Worm (Caenorhabditis elegans): ENCODE results near the gene C34C12.12.

Gene C34C12.12

ce11 chrIII:3460061-3460460 is 7.1 kb downstream of the C34C12.12 start, which contains the start of gene C34C12.8 (continued):
- TF ChIP-seq ztf-3 (GFP tag; optimal IDR thresholded peaks at IDR 0.05), result peak; percentile 28
- TF ChIP-seq mes-4 (tag; optimal IDR thresholded peaks at IDR 0.05), result peak; percentile 44
- no peak for TF ChIP-seq nfya-2 (GFP tag; IDR thresholded peaks at IDR 0.05)
- TF ChIP-seq Y67H2A.10 (GFP tag; conservative IDR thresholded peaks at IDR 0.05), result peak; percentile 25; the same call in 1 of the 2 replicates
- peak; percentile 96 for TF ChIP-seq madf-3 (GFP tag; IDR thresholded peaks at IDR 0.05)
- peak; percentile 99 for TF ChIP-seq lin-54 (GFP tag; optimal IDR thresholded peaks at IDR 0.05)
- no peak for TF ChIP-seq nfya-1 (tag; optimal IDR thresholded peaks at IDR 0.05; ENCODE audit: borderline replicate concordance, insufficient read depth)
- peak; percentile 12 for TF ChIP-seq F10E7.11 (tag; optimal IDR thresholded peaks at IDR 0.05)
- no peak for TF ChIP-seq rpc-1 (optimal IDR thresholded peaks at IDR 0.05)
- no peak for TF ChIP-seq rpc-1 (tag; optimal IDR thresholded peaks at IDR 0.05)
- no peak for TF ChIP-seq ccch-3 (GFP tag; optimal IDR thresholded peaks at IDR 0.05)

DNA sequence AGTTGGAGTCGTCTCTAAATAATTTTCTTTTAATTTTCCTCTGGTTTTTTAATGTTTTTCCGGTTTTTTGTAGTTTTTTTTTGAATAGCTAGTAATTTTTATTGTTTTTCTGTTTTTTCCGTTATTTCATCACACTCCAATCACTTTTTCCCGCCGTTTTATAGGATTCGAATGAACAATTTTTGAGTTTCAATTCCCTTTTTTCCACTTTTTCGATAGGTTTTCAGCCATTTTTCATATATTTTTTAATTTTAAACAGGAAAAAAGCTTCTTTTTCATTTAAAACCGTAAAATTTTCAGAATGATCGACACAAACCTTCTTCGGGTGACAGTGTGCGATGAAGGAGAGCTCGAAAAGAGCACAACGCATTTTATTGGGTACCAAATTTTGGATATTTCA is 8.4 kb downstream of the C34C12.12 start, which contains the start of gene pph-6:
pph-6 (plus strand) TSS at position 301 of the 400 bp plus-strand sequence.
- no peak for TF ChIP-seq F52B5.7 (tag; optimal IDR thresholded peaks at IDR 0.05)
- no peak for TF ChIP-seq F23B12.7 (tag; optimal IDR thresholded peaks at IDR 0.05; ENCODE audit: insufficient read depth)
- TF ChIP-seq unc-130 (GFP tag; optimal IDR thresholded peaks at IDR 0.05), result no peak
- TF ChIP-seq madf-3 (GFP tag; IDR thresholded peaks at IDR 0.05), result no peak
- TF ChIP-seq ekl-4 (GFP tag; IDR thresholded peaks at IDR 0.05), result no peak
- TF ChIP-seq F57C9.4 (tag; optimal IDR thresholded peaks at IDR 0.05), result no peak
- no peak for TF ChIP-seq lin-40 (tag; optimal IDR thresholded peaks at IDR 0.05)
- no peak for TF ChIP-seq attf-5 (GFP tag; optimal IDR thresholded peaks at IDR 0.05)
- no peak for TF ChIP-seq B0035.1 (tag; optimal IDR thresholded peaks at IDR 0.05)
- no peak for TF ChIP-seq lin-35 (GFP tag; optimal IDR thresholded peaks at IDR 0.05)
- no peak for TF ChIP-seq attf-3 (GFP tag; conservative IDR thresholded peaks at IDR 0.05)

- TF ChIP-seq nfyb-1 (GFP tag; IDR thresholded peaks at IDR 0.05) (peak; percentile 73), cebp-1 (GFP tag; IDR thresholded peaks at IDR 0.05) (no peak), cebp-1 (tag; optimal IDR thresholded peaks at IDR 0.05) (no peak)
These were observed 14.0 kb downstream of the C34C12.12 start for ce11 chrIII:3467013-3467412.

DNA sequence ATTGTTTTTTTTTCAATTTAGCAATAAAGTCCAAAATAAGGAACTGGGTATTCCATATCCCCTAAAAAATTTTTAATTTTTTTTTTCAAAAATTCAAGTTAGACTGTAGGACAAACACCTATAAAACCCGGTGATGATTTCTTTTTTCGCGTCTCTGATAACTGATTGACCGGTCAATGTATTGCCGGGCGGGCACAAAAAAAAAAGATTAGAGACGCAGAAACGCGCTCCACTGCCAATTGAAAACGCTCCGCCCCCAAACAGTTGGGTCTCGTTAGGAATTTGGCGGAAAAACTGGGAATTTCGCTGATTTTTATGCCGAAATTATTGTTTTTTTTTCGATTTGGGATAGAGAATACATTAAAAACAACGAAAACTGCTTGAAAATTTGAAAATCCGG is 15.4 kb downstream of the C34C12.12 start:
- TF ChIP-seq T26A5.8 (tag; optimal IDR thresholded peaks at IDR 0.05) (no peak), nhr-80 (tag; optimal IDR thresholded peaks at IDR 0.05) (peak; percentile 52), cebp-1 (GFP tag; IDR thresholded peaks at IDR 0.05) (no peak), cebp-1 (tag; optimal IDR thresholded peaks at IDR 0.05) (peak; percentile 13), lin-35 (GFP tag; optimal IDR thresholded peaks at IDR 0.05) (no peak)

DNA sequence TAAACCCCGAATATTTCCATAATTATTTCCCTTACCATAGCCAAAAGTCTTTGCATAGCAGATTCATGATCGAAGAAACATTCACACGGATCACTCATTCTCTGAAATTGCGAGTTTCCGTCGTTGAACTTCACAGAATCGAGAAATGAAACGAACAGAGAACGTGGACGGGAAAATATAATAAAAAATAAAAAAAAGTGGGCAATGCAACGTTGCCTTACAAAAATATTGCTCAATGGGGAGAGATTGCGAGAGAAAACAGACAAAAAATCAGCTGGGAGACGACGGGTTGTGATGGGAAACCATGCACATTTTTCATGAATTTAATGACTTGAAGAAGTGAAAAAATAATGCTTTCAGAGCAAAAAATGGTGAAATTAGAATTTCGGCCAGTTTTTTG is 16.7 kb downstream of the C34C12.12 start, which contains the start of gene smim-14:
smim-14 (minus strand) TSS at position 101 of the 400 bp plus-strand sequence.
- TF ChIP-seq sea-2 (GFP tag; IDR thresholded peaks at IDR 0.05) (no peak), ceh-27 (GFP tag; optimal IDR thresholded peaks at IDR 0.05) (no peak), D2030.7 (GFP tag; IDR thresholded peaks at IDR 0.05) (no peak)

DNA sequence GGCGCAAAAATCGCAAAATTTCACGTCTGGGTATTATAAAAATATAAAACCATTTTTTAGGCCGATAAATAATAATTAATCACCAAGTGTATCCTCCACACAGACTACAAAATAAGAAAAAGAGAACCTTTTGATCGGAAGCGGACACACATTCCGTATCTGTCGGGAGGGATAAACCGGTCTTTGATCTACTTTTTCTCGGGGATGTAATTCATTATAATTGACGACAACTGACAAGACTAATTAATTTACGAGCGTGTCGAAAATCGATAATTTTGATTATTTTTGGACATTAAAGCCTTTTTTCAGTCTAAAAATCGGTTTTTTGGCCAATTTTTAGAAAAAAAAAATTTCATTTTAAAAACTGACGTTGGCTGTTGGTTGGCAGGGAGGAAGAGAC is 17.4 kb downstream of the C34C12.12 start:
- TF ChIP-seq ccch-3 (GFP tag; optimal IDR thresholded peaks at IDR 0.05) (no peak), pha-4 (tag; optimal IDR thresholded peaks at IDR 0.05) (no peak), F23B12.7 (tag; optimal IDR thresholded peaks at IDR 0.05; ENCODE audit: insufficient read depth) (no peak), C17E4.6 (GFP tag; IDR thresholded peaks at IDR 0.05) (no peak), Y53F4B.3 (GFP tag; IDR thresholded peaks at IDR 0.05) (no peak), F57C9.4 (tag; optimal IDR thresholded peaks at IDR 0.05) (no peak), madf-10 (tag; optimal IDR thresholded peaks at IDR 0.05) (no peak), sptf-2 (GFP tag; optimal IDR thresholded peaks at IDR 0.05) (no peak), rec-8 (tag; optimal IDR thresholded peaks at IDR 0.05) (no peak), D2030.7 (GFP tag; IDR thresholded peaks at IDR 0.05) (no peak), lsy-27 (tag; optimal IDR thresholded peaks at IDR 0.05; ENCODE audit: borderline replicate concordance, insufficient read depth) (no peak), ztf-26 (tag; optimal IDR thresholded peaks at IDR 0.05) (no peak)
